Worm (Caenorhabditis elegans) whole organism, L3 larva: Measurements from ENCODE around the gene metl-1.

Experiments used
- R02D3.7 ChIP-seq: fragments of 150-350 bp; optimal IDR thresholded peaks from 2 replicates; lab custom pipeline; 2014; ENCODE audit warnings: missing biosample characterization, missing genetic modification characterization
- ZK546.5 ChIP-seq: sonication (generic microtip); optimal IDR thresholded peaks from 2 replicates; lab custom pipeline; 2017; ENCODE audit warnings: missing biosample characterization, missing genetic modification characterization
- aly-2 ChIP-seq: fragments of 150-350 bp; optimal IDR thresholded peaks from 2 replicates; lab custom pipeline; 2014; ENCODE audit warnings: missing biosample characterization, missing genetic modification characterization
- ama-1 ChIP-seq: fragments of 150-350 bp; optimal IDR thresholded peaks from 2 replicates; lab custom pipeline; 2018
- ceh-16 ChIP-seq: sonication (generic microtip); optimal IDR thresholded peaks from 2 replicates; lab custom pipeline; 2017; ENCODE audit warnings: missing biosample characterization, missing genetic modification characterization
- ceh-28 ChIP-seq: fragments of 150-350 bp; optimal IDR thresholded peaks from 2 replicates; lab custom pipeline; 2014; ENCODE audit warnings: missing biosample characterization, missing genetic modification reagents, missing genetic modification characterization
- ceh-82 ChIP-seq: fragments of 150-350 bp; optimal IDR thresholded peaks from 2 replicates; lab custom pipeline; 2014; ENCODE audit warnings: missing biosample characterization, missing genetic modification characterization
- ceh-9 ChIP-seq: sonication (generic microtip); optimal IDR thresholded peaks from 2 replicates; lab custom pipeline; 2018; ENCODE audit warnings: missing biosample characterization, missing genetic modification characterization
- daf-12 ChIP-seq: fragments of 150-350 bp; optimal IDR thresholded peaks from 2 replicates; lab custom pipeline; 2014; ENCODE audit warnings: missing biosample characterization, missing genetic modification reagents, missing genetic modification characterization
- egl-27 ChIP-seq: sonication (generic microtip); optimal IDR thresholded peaks from 4 replicates; lab custom pipeline; 2017; ENCODE audit warnings: missing biosample characterization, missing genetic modification reagents, missing genetic modification characterization
- egl-5 ChIP-seq: fragments of 150-350 bp; optimal IDR thresholded peaks from 2 replicates; lab custom pipeline; 2017; ENCODE audit warnings: missing biosample characterization, missing genetic modification reagents, missing genetic modification characterization, inconsistent platforms
- elt-1 ChIP-seq: fragments of 150-350 bp; optimal IDR thresholded peaks from 2 replicates; lab custom pipeline; 2014; ENCODE audit warnings: missing biosample characterization, missing genetic modification characterization
- elt-2 ChIP-seq: sonication (generic microtip); optimal IDR thresholded peaks from 2 replicates; lab custom pipeline; 2016; ENCODE audit warnings: missing genetic modification reagents, mild to moderate bottlenecking, missing genetic modification characterization, missing compliant biosample characterization
- elt-3 ChIP-seq, 3 experiments: fragments of 150-350 bp in 1 of 3; sonication (generic microtip) in 2 of 3; optimal IDR thresholded peaks; 2 replicates in 2 of 3; 4 replicates in 1 of 3; lab custom pipeline; 2014 to 2017; ENCODE audit warnings: missing biosample characterization in 3 of 3, missing genetic modification characterization in 3 of 3
- eor-1 ChIP-seq, 2 experiments: fragments of 150-350 bp; optimal IDR thresholded peaks; 2 replicates each; lab custom pipeline; 2014 to 2018; ENCODE audit warnings: missing biosample characterization in 2 of 2, missing genetic modification characterization in 2 of 2
- fkh-10 ChIP-seq: sonication (generic microtip); optimal IDR thresholded peaks from 2 replicates; lab custom pipeline; 2017; ENCODE audit warnings: missing biosample characterization, missing genetic modification reagents, missing genetic modification characterization
- fkh-2 ChIP-seq: fragments of 150-350 bp; optimal IDR thresholded peaks from 2 replicates; lab custom pipeline; 2014; ENCODE audit warnings: missing biosample characterization, missing genetic modification reagents, missing genetic modification characterization
- fos-1 ChIP-seq: fragments of 150-350 bp; optimal IDR thresholded peaks from 2 replicates; lab custom pipeline; 2014; ENCODE audit warnings: missing biosample characterization, missing genetic modification characterization
- hmg-11 ChIP-seq: sonication (generic microtip); optimal IDR thresholded peaks from 2 replicates; lab custom pipeline; 2016; ENCODE audit warnings: missing genetic modification characterization, missing compliant biosample characterization
- jun-1 ChIP-seq: fragments of 150-350 bp; optimal IDR thresholded peaks from 2 replicates; lab custom pipeline; 2014; ENCODE audit warnings: missing biosample characterization, missing genetic modification reagents, missing genetic modification characterization
- lin-15B ChIP-seq: fragments of 150-350 bp; optimal IDR thresholded peaks from 2 replicates; lab custom pipeline; 2014; ENCODE audit warnings: missing biosample characterization, missing genetic modification characterization
- lin-39 ChIP-seq: fragments of 150-350 bp; optimal IDR thresholded peaks from 2 replicates; lab custom pipeline; 2018; ENCODE audit warnings: missing biosample characterization, missing genetic modification reagents, missing genetic modification characterization
- lsy-12 ChIP-seq: sonication (generic microtip); optimal IDR thresholded peaks from 2 replicates; lab custom pipeline; 2016; ENCODE audit warnings: mild to moderate bottlenecking, missing genetic modification characterization, missing compliant biosample characterization
- mdl-1 ChIP-seq: fragments of 150-350 bp; optimal IDR thresholded peaks from 2 replicates; lab custom pipeline; 2014; ENCODE audit warnings: missing biosample characterization, missing genetic modification characterization
- mml-1 ChIP-seq: fragments of 150-350 bp; sonication (generic microtip); optimal IDR thresholded peaks from 3 replicates; lab custom pipeline; 2014; ENCODE audit warnings: missing biosample characterization, missing genetic modification characterization
- nfya-1 ChIP-seq: sonication (generic microtip); optimal IDR thresholded peaks from 2 replicates; lab custom pipeline; 2017; ENCODE audit warnings: missing genetic modification characterization, mild to moderate bottlenecking, missing compliant biosample characterization, antibody characterized with exemption, moderate library complexity; ENCODE audit not compliant: insufficient read depth
- nhr-11 ChIP-seq: fragments of 150-350 bp; optimal IDR thresholded peaks from 2 replicates; lab custom pipeline; 2014; ENCODE audit warnings: missing biosample characterization, missing genetic modification characterization
- nhr-12 ChIP-seq: fragments of 150-350 bp; optimal IDR thresholded peaks from 2 replicates; lab custom pipeline; 2014; ENCODE audit warnings: missing biosample characterization, missing genetic modification characterization
- nhr-23 ChIP-seq: fragments of 150-350 bp; optimal IDR thresholded peaks from 2 replicates; lab custom pipeline; 2014; ENCODE audit warnings: missing biosample characterization, missing genetic modification reagents, missing genetic modification characterization
- nhr-237 ChIP-seq: fragments of 150-350 bp; optimal IDR thresholded peaks from 2 replicates; lab custom pipeline; 2014; ENCODE audit warnings: missing biosample characterization, missing genetic modification characterization
- nhr-25 ChIP-seq: sonication (generic microtip); optimal IDR thresholded peaks from 2 replicates; lab custom pipeline; 2017; ENCODE audit warnings: missing biosample characterization, missing genetic modification characterization
- nhr-28 ChIP-seq: fragments of 150-350 bp; optimal IDR thresholded peaks from 2 replicates; lab custom pipeline; 2014; ENCODE audit warnings: missing biosample characterization, missing genetic modification characterization
- nhr-43 ChIP-seq: sonication (generic microtip); optimal IDR thresholded peaks from 2 replicates; lab custom pipeline; 2016; ENCODE audit warnings: mild to moderate bottlenecking, missing genetic modification characterization, missing compliant biosample characterization; ENCODE audit not compliant: poor library complexity, severe bottlenecking
- nhr-67 ChIP-seq: fragments of 150-350 bp; optimal IDR thresholded peaks from 2 replicates; lab custom pipeline; 2014; ENCODE audit warnings: missing biosample characterization, missing genetic modification characterization
- nhr-76 ChIP-seq: fragments of 150-350 bp; sonication (generic microtip); optimal IDR thresholded peaks from 5 replicates; lab custom pipeline; 2014; ENCODE audit warnings: missing biosample characterization, missing genetic modification characterization
- nhr-77 ChIP-seq: fragments of 150-350 bp; optimal IDR thresholded peaks from 2 replicates; lab custom pipeline; 2014; ENCODE audit warnings: missing biosample characterization, missing genetic modification characterization
- pha-4 ChIP-seq: fragments of 150-350 bp; optimal IDR thresholded peaks from 2 replicates; lab custom pipeline; 2014; ENCODE audit warnings: missing biosample characterization, missing genetic modification reagents, missing genetic modification characterization
- pqm-1 ChIP-seq: fragments of 150-350 bp; optimal IDR thresholded peaks from 2 replicates; lab custom pipeline; 2017; ENCODE audit warnings: missing biosample characterization, missing genetic modification characterization, inconsistent platforms
- sea-2 ChIP-seq: fragments of 150-350 bp; sonication (generic microtip); optimal IDR thresholded peaks from 4 replicates; lab custom pipeline; 2014; ENCODE audit warnings: missing biosample characterization, missing genetic modification reagents, missing genetic modification characterization
- skn-1 ChIP-seq: fragments of 150-350 bp; optimal IDR thresholded peaks from 2 replicates; lab custom pipeline; 2014; ENCODE audit warnings: missing biosample characterization, missing genetic modification characterization
- snpc-4 ChIP-seq: fragments of 150-350 bp; optimal IDR thresholded peaks from 2 replicates; lab custom pipeline; 2014; ENCODE audit warnings: missing biosample characterization, missing genetic modification characterization
- tbx-2 ChIP-seq: sonication (generic microtip); optimal IDR thresholded peaks from 2 replicates; lab custom pipeline; 2016; ENCODE audit warnings: mild to moderate bottlenecking, missing genetic modification characterization, missing compliant biosample characterization
- unc-39 ChIP-seq: sonication (generic microtip); optimal IDR thresholded peaks from 4 replicates; lab custom pipeline; 2017; ENCODE audit warnings: missing biosample characterization, missing genetic modification characterization
- unc-62 ChIP-seq: fragments of 150-350 bp; sonication (generic microtip); optimal IDR thresholded peaks from 4 replicates; lab custom pipeline; 2014; ENCODE audit warnings: missing biosample characterization, missing genetic modification reagents, missing genetic modification characterization
- zag-1 ChIP-seq: fragments of 150-350 bp; optimal IDR thresholded peaks from 2 replicates; lab custom pipeline; 2014; ENCODE audit warnings: missing biosample characterization, missing genetic modification characterization
- ztf-11 ChIP-seq: fragments of 150-350 bp; optimal IDR thresholded peaks from 2 replicates; lab custom pipeline; 2014; ENCODE audit warnings: missing biosample characterization, missing genetic modification characterization
- ztf-4 ChIP-seq: fragments of 150-350 bp; optimal IDR thresholded peaks from 2 replicates; lab custom pipeline; 2014; ENCODE audit warnings: missing biosample characterization, missing genetic modification characterization

Gene metl-1

DNA sequence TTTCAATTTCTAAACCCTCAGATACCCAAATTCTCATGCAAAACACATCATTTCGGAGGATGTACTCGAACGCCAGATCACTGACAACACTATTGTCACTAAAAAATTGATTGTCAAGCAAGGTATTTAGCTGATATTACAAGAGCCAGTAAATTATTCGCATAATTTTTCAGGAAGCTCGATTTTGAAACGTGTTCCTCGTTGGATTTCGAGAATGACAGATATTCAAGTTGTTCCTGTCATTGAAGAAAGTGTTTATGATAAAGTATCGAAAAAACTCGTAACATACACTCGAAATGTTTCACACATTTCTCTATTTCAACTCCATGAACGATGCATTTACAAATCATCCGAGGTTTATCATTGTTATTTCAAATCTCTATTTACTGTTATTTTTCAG is 22.4 kb upstream of the metl-1 start:
- TF ChIP-seq skn-1 (tag; lab: Kevin White, UChicago) (no peak), lin-39 (tag; lab: Kevin White, UChicago) (no peak)

DNA sequence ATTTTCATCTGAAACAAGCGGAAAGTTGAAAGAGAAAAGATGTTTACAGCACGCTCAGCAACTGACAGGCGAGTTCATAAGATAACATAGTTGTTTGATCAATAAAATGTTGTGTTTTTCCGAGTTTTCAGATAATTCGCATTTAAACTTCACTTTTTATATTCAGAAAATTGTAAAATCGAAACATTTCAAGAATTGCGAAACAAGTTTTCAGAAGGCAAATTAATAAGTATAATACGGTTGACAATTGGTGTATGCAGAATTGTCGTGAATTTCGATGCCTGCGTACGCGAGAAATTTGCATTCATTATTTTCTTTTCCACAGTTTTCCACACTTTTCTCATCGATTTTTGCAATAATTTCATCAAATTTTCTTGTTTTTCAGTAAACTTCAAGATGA is 21.9 kb upstream of the metl-1 start, which contains the start of the genes ooc-3 and B0334.4:
ooc-3 (minus strand) TSS at position 15 of the 400 bp plus-strand sequence.
B0334.4 (plus strand) TSS at position 386 of the 400 bp plus-strand sequence.
- peak; percentile 56 for TF ChIP-seq skn-1 (tag; lab: Kevin White, UChicago)
- TF ChIP-seq tbx-2 (tag; lab: Kevin White, UChicago), result no peak
- peak; percentile 70 for TF ChIP-seq pha-4 (tag; lab: Kevin White, UChicago)
- peak; percentile 72 for TF ChIP-seq nfya-1 (tag; lab: Kevin White, UChicago)
- no peak for TF ChIP-seq ama-1 (lab: Kevin White, UChicago)
- no peak for TF ChIP-seq fos-1 (tag; lab: Kevin White, UChicago)
- peak; percentile 11 for TF ChIP-seq egl-5

DNA sequence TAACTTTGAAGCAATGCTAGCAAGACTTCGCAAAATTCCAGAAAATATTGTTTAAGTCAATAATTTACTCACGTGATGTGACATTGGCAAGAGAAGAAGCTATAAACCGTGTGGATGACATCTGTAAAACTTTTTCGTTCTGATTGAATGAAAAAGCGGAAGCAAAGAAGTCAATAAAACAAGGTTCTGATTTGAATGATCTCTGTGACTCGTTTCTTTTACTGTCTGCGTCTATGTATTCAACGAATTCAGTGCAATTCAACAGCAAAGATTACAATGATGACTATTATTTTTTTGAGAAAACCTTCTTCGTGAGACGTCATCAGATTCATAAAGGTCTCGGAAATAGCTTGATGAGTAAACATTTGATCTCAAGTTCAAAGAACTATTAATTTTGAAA is 19.5 kb upstream of the metl-1 start, which contains the start of gene hacl-1:
hacl-1 (minus strand) TSS at position 121 of the 400 bp plus-strand sequence.
- TF ChIP-seq ama-1 (lab: Kevin White, UChicago) (no peak), fkh-2 (no peak), nhr-11 (tag; lab: Kevin White, UChicago) (no peak), egl-5 (no peak), fos-1 (tag; lab: Kevin White, UChicago) (no peak), ceh-28 (tag; lab: Kevin White, UChicago) (peak; percentile 9), nhr-77 (tag; lab: Kevin White, UChicago) (no peak), ZK546.5 (tag; lab: Kevin White, UChicago) (no peak), elt-1 (tag; lab: Kevin White, UChicago) (no peak), sea-2 (GFP tag; lab: Kevin White, UChicago) (no peak), unc-39 (tag; lab: Kevin White, UChicago) (no peak), nhr-28 (tag; lab: Kevin White, UChicago) (no peak), nfya-1 (tag; lab: Kevin White, UChicago) (peak; percentile 1), jun-1 (tag; lab: Kevin White, UChicago) (peak; percentile 4), nhr-12 (no peak), R02D3.7 (tag; lab: Kevin White, UChicago) (no peak), nhr-67 (tag; lab: Kevin White, UChicago) (no peak), aly-2 (tag; lab: Kevin White, UChicago) (no peak), elt-3 (tag; optimal IDR thresholded peaks at IDR 0.05; lab: Kevin White, UChicago) (no peak), lin-15B (no peak), eor-1 (tag; optimal IDR thresholded peaks at IDR 0.05; lab: Kevin White, UChicago) (no peak), nhr-237 (no peak), elt-2 (no peak), ceh-16 (no peak), ztf-4 (no peak), nhr-23 (tag; lab: Kevin White, UChicago) (peak; percentile 38), ceh-82 (tag; lab: Kevin White, UChicago) (no peak), pha-4 (tag; lab: Kevin White, UChicago) (no peak), nhr-76 (tag; lab: Kevin White, UChicago) (no peak), mdl-1 (tag; lab: Kevin White, UChicago) (no peak), lin-39 (tag; lab: Kevin White, UChicago) (no peak), ceh-9 (no peak), hmg-11 (tag; lab: Kevin White, UChicago) (no peak), nhr-43 (tag; lab: Kevin White, UChicago) (no peak), daf-12 (tag; lab: Kevin White, UChicago) (no peak), zag-1 (tag; lab: Kevin White, UChicago) (no peak), mml-1 (tag; lab: Kevin White, UChicago) (no peak), unc-62 (GFP tag; lab: Kevin White, UChicago) (no peak), tbx-2 (tag; lab: Kevin White, UChicago) (no peak), ztf-11 (tag; lab: Kevin White, UChicago) (no peak), lsy-12 (tag; lab: Kevin White, UChicago) (peak; percentile 7), pqm-1 (tag; lab: Kevin White, UChicago) (peak; percentile 62), fkh-10 (GFP tag; lab: Kevin White, UChicago) (no peak), snpc-4 (tag; lab: Kevin White, UChicago) (no peak), egl-27 (no peak), skn-1 (tag; lab: Kevin White, UChicago) (no peak), nhr-25 (tag; lab: Kevin White, UChicago) (peak; percentile 87)
